Fruit fly (Drosophila melanogaster): ENCODE data around the gene Tmep.

DNA sequence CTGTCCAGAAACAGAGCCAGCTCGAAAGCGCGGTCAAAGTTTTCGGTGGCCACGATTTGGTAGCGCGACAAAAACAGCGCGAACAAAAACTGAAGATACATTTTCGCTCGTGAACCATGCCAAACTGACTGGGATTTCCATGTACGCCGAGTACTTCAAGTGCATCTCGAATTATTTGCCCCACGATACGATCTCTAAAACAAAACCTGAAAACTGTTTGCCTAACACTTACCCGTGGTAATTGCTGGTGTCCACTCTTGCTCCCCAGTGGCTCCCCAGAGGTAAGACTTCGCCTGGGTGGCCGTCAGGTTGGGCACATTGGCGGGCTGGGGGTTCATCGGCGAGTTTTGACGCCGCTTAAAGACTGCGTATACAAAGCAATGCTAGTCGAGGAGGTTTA is 37.8 kb upstream of the Tmep start, which contains the start of gene Ir62a:
- TF ChIP-seq cic (GFP tag; optimal IDR thresholded peaks at IDR 0.05), result no peak
- TF ChIP-seq Mnt (GFP tag; optimal IDR thresholded peaks at IDR 0.05), result no peak
- no peak for TF ChIP-seq ovo (GFP tag; optimal IDR thresholded peaks at IDR 0.05)
- no peak for TF ChIP-seq Crg-1 (GFP tag; optimal IDR thresholded peaks at IDR 0.05)
- no peak for TF ChIP-seq CG7101 (tag; optimal IDR thresholded peaks at IDR 0.05)
- no peak for TF ChIP-seq kay (GFP tag; ENCODE audit: borderline replicate concordance)
- no peak for TF ChIP-seq tj (GFP tag; optimal IDR thresholded peaks at IDR 0.05)

Measured in whole organism, adult.